Worm (Caenorhabditis elegans) whole organism, L1 larva: Measurements from ENCODE around the gene gldi-11.
A peak's percentile ranks its signal among the peaks of the same experiment; 100 is the strongest.

ENCODE experiments used
- C04F5.9 ChIP-seq: sonication (generic microtip); optimal IDR thresholded peaks from 2 replicates; lab custom pipeline; 2016; ENCODE audit warnings: missing genetic modification characterization, missing compliant biosample characterization
- C34B4.2 ChIP-seq: sonication (generic microtip); optimal IDR thresholded peaks from 2 replicates; lab custom pipeline; 2017; ENCODE audit warnings: mild to moderate bottlenecking, missing genetic modification characterization, missing compliant biosample characterization
- alr-1 ChIP-seq: fragments of 200-800 bp; sonication (Bioruptor generic); optimal IDR thresholded peaks from 2 replicates; lab custom pipeline; 2018; ENCODE audit warnings: borderline replicate concordance, mild to moderate bottlenecking, missing genetic modification characterization, missing compliant biosample characterization
- aly-2 ChIP-seq: fragments of 150-350 bp; optimal IDR thresholded peaks from 2 replicates; lab custom pipeline; 2014; ENCODE audit warnings: missing biosample characterization, missing genetic modification characterization
- ama-1 ChIP-seq: fragments of 150-350 bp; optimal IDR thresholded peaks from 2 replicates; lab custom pipeline; 2014
- ceh-63 ChIP-seq: fragments of 200-800 bp; sonication (Bioruptor generic); optimal IDR thresholded peaks from 2 replicates; lab custom pipeline; 2018; ENCODE audit warnings: mild to moderate bottlenecking, missing genetic modification characterization, missing compliant biosample characterization
- ceh-8 ChIP-seq: fragments of 200-800 bp; sonication (Bioruptor generic); optimal IDR thresholded peaks from 2 replicates; lab custom pipeline; 2018; ENCODE audit warnings: mild to moderate bottlenecking, missing genetic modification characterization, moderate library complexity, missing compliant biosample characterization
- ceh-88 ChIP-seq: fragments of 200-800 bp; sonication (Bioruptor generic); IDR thresholded peaks from 2 replicates; pipeline ENCODE4 v1.3.6; 2022; ENCODE audit warnings: missing genetic modification characterization, missing compliant biosample characterization
- ceh-90 ChIP-seq: sonication (generic microtip); optimal IDR thresholded peaks from 2 replicates; lab custom pipeline; 2016; ENCODE audit warnings: missing genetic modification characterization, missing compliant biosample characterization
- dpl-1 ChIP-seq, 3 experiments: fragments of 150-350 bp in 2 of 3; sonication (generic microtip) in 1 of 3; optimal IDR thresholded peaks; 2 replicates each; lab custom pipeline; 2014 to 2017; ENCODE audit warnings: missing biosample characterization in 3 of 3, missing genetic modification characterization in 3 of 3, missing genetic modification reagents in 3 of 3
- efl-1 ChIP-seq, 4 experiments: fragments of 150-350 bp; optimal IDR thresholded peaks in 3 of 4; peaks in 1 of 4; 1 replicate in 1 of 4; 2 replicates in 3 of 4; lab custom pipeline; 2014; ENCODE audit warnings: missing biosample characterization in 2 of 4, missing genetic modification characterization in 2 of 4, missing genetic modification reagents in 2 of 4
- efl-3 ChIP-seq: fragments of 200-800 bp; sonication (Bioruptor generic); optimal IDR thresholded peaks from 2 replicates; lab custom pipeline; 2018; ENCODE audit warnings: mild to moderate bottlenecking, missing genetic modification characterization, missing compliant biosample characterization
- egl-13 ChIP-seq: sonication (generic microtip); optimal IDR thresholded peaks from 2 replicates; lab custom pipeline; 2016; ENCODE audit warnings: missing genotype, missing genetic modification reagents, missing genetic modification characterization, missing compliant biosample characterization
- egl-27 ChIP-seq, 2 experiments: fragments of 150-350 bp in 1 of 2; sonication (generic microtip); optimal IDR thresholded peaks; 3 replicates each; lab custom pipeline; 2017 to 2018; ENCODE audit warnings: missing biosample characterization in 2 of 2, missing genetic modification characterization in 2 of 2, missing genetic modification reagents in 2 of 2
- elt-2 ChIP-seq: sonication (generic microtip); optimal IDR thresholded peaks from 2 replicates; lab custom pipeline; 2016; ENCODE audit warnings: missing genetic modification characterization, mild to moderate bottlenecking, inconsistent platforms, missing compliant biosample characterization, missing genetic modification reagents
- elt-3 ChIP-seq, 6 experiments: fragments of 150-350 bp in 1 of 6; sonication (generic microtip); optimal IDR thresholded peaks; 2 replicates each; lab custom pipeline; 2017 to 2018; ENCODE audit warnings: missing biosample characterization in 6 of 6, missing genetic modification characterization in 6 of 6, inconsistent platforms in 1 of 6
- fkh-4 ChIP-seq: sonication (generic microtip); optimal IDR thresholded peaks from 2 replicates; lab custom pipeline; 2016; ENCODE audit warnings: missing compliant biosample characterization, missing genetic modification characterization, borderline replicate concordance
- hlh-4 ChIP-seq: sonication (generic microtip); optimal IDR thresholded peaks from 2 replicates; lab custom pipeline; 2016; ENCODE audit warnings: mild to moderate bottlenecking, missing genetic modification characterization, missing compliant biosample characterization
- hpl-2 ChIP-seq: fragments of 150-350 bp; optimal IDR thresholded peaks from 2 replicates; lab custom pipeline; 2014; ENCODE audit warnings: missing biosample characterization, missing genetic modification reagents, missing genetic modification characterization
- irx-1 ChIP-seq: sonication (generic microtip); optimal IDR thresholded peaks from 2 replicates; lab custom pipeline; 2016; ENCODE audit warnings: missing genetic modification characterization, missing compliant biosample characterization
- isw-1 ChIP-seq: fragments of 200-800 bp; sonication (Bioruptor generic); IDR thresholded peaks from 2 replicates; pipeline ENCODE4 v1.3.6; 2022; ENCODE audit warnings: missing genetic modification characterization, missing compliant biosample characterization
- jun-1 ChIP-seq: fragments of 150-350 bp; optimal IDR thresholded peaks from 2 replicates; lab custom pipeline; 2014; ENCODE audit warnings: missing biosample characterization, missing genetic modification reagents, missing genetic modification characterization
- lin-15B ChIP-seq: fragments of 150-350 bp; sonication (generic microtip); optimal IDR thresholded peaks from 3 replicates; lab custom pipeline; 2014; ENCODE audit warnings: missing biosample characterization, missing genetic modification characterization
- lin-35 ChIP-seq, 2 experiments: fragments of 150-350 bp; optimal IDR thresholded peaks; 2 replicates each; lab custom pipeline; 2014; ENCODE audit warnings: missing biosample characterization in 2 of 2, missing genetic modification characterization in 2 of 2, missing genetic modification reagents in 2 of 2
- lsy-2 ChIP-seq, 2 experiments: fragments of 150-350 bp; optimal IDR thresholded peaks; 2 replicates each; lab custom pipeline; 2014; ENCODE audit warnings: missing biosample characterization in 2 of 2, missing genetic modification characterization in 2 of 2
- mab-9 ChIP-seq: fragments of 200-800 bp; sonication (Bioruptor generic); IDR thresholded peaks from 2 replicates; pipeline ENCODE4 v1.3.6; 2022; ENCODE audit warnings: missing genetic modification reagents, missing genetic modification characterization, missing compliant biosample characterization
- nhr-11 ChIP-seq: fragments of 150-350 bp; optimal IDR thresholded peaks from 2 replicates; lab custom pipeline; 2014; ENCODE audit warnings: missing biosample characterization, missing genetic modification characterization
- nhr-12 ChIP-seq: sonication (generic microtip); optimal IDR thresholded peaks from 2 replicates; lab custom pipeline; 2017; ENCODE audit warnings: missing biosample characterization, missing genetic modification characterization
- nhr-20 ChIP-seq: sonication (generic microtip); optimal IDR thresholded peaks from 2 replicates; lab custom pipeline; 2016; ENCODE audit warnings: mild to moderate bottlenecking, missing genetic modification characterization, missing compliant biosample characterization
- nhr-28 ChIP-seq: fragments of 150-350 bp; optimal IDR thresholded peaks from 2 replicates; lab custom pipeline; 2014; ENCODE audit warnings: missing biosample characterization, missing genetic modification characterization
- nhr-71 ChIP-seq: sonication (generic microtip); optimal IDR thresholded peaks from 2 replicates; lab custom pipeline; 2016; ENCODE audit warnings: mild to moderate bottlenecking, missing genetic modification characterization, moderate library complexity, missing compliant biosample characterization
- nhr-85 ChIP-seq: sonication (generic microtip); peaks from one replicate; lab custom pipeline; 2016; ENCODE audit warnings: missing genetic modification characterization, inconsistent platforms, missing compliant biosample characterization
- nhr-90 ChIP-seq: sonication (generic microtip); optimal IDR thresholded peaks from 2 replicates; lab custom pipeline; 2016; ENCODE audit warnings: mild to moderate bottlenecking, missing genetic modification characterization, missing compliant biosample characterization; ENCODE audit not compliant: poor library complexity
- pax-3 ChIP-seq: fragments of 200-800 bp; sonication (Bioruptor generic); optimal IDR thresholded peaks from 2 replicates; lab custom pipeline; 2018; ENCODE audit warnings: mild to moderate bottlenecking, missing genetic modification characterization, moderate library complexity, missing compliant biosample characterization
- rnt-1 ChIP-seq: sonication (generic microtip); optimal IDR thresholded peaks from 2 replicates; lab custom pipeline; 2016; ENCODE audit warnings: mild to moderate bottlenecking, missing genetic modification characterization, moderate library complexity, missing compliant biosample characterization
- snpc-4 ChIP-seq: fragments of 150-350 bp; optimal IDR thresholded peaks from 2 replicates; lab custom pipeline; 2014; ENCODE audit warnings: missing biosample characterization, missing genetic modification characterization
- snu-23 ChIP-seq: sonication (generic microtip); optimal IDR thresholded peaks from 2 replicates; lab custom pipeline; 2016; ENCODE audit warnings: missing genetic modification characterization, missing compliant biosample characterization
- sptf-1 ChIP-seq: fragments of 150-350 bp; optimal IDR thresholded peaks from 2 replicates; lab custom pipeline; 2014; ENCODE audit warnings: missing biosample characterization, missing genetic modification characterization
- tbx-2 ChIP-seq: sonication (generic microtip); optimal IDR thresholded peaks from 2 replicates; lab custom pipeline; 2016; ENCODE audit warnings: missing genetic modification characterization, missing compliant biosample characterization
- tlp-1 ChIP-seq: fragments of 150-350 bp; optimal IDR thresholded peaks from 2 replicates; lab custom pipeline; 2014; ENCODE audit warnings: missing biosample characterization, missing genetic modification characterization
- unc-130 ChIP-seq: fragments of 150-350 bp; optimal IDR thresholded peaks from 2 replicates; lab custom pipeline; 2017; ENCODE audit warnings: missing biosample characterization, missing genetic modification characterization, inconsistent platforms
- unc-62 ChIP-seq: fragments of 150-350 bp; optimal IDR thresholded peaks from 2 replicates; lab custom pipeline; 2014; ENCODE audit warnings: missing biosample characterization, missing genetic modification reagents, missing genetic modification characterization
- unc-86 ChIP-seq: sonication (generic microtip); optimal IDR thresholded peaks from 2 replicates; lab custom pipeline; 2016; ENCODE audit warnings: missing genetic modification characterization, missing compliant biosample characterization
- unc-98 ChIP-seq: fragments of 200-800 bp; sonication (Bioruptor generic); IDR thresholded peaks from 2 replicates; pipeline ENCODE4 v1.3.6; 2022; ENCODE audit warnings: missing genetic modification characterization, missing compliant biosample characterization
- xbp-1 ChIP-seq: sonication (generic microtip); optimal IDR thresholded peaks from 2 replicates; lab custom pipeline; 2016; ENCODE audit warnings: missing genetic modification characterization, missing compliant biosample characterization
- zip-4 ChIP-seq: fragments of 200-800 bp; sonication (Bioruptor generic); optimal IDR thresholded peaks from 2 replicates; lab custom pipeline; 2018; ENCODE audit warnings: mild to moderate bottlenecking, missing genetic modification characterization, moderate library complexity, missing compliant biosample characterization
- ztf-11 ChIP-seq, 2 experiments: sonication (generic microtip); optimal IDR thresholded peaks; 2 replicates each; lab custom pipeline; 2016 to 2017; ENCODE audit warnings: missing genetic modification characterization in 2 of 2, missing biosample characterization in 1 of 2, missing compliant biosample characterization in 1 of 2

gldi-11 gene

DNA sequence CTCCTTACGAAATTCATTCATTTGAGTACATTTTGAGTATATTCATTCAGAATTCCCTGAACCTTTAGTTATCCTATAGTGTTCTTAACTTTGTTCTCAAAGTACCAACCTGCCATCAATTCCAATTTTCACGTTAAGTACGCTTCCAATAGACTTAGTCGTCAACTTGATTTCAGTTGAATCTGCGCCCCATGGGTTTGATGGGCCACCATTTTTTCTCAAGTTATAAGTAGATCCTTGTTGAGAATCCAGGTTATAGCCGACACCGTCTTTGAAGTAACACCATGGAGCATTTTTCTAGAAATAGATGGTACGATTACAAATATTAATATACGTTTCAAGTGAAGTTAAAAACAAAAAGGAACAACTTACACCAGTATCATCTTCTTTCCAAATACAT, 20.9 kb downstream of the gldi-11 start:
- no peak for TF ChIP-seq nhr-28 (tag; lab: Kevin White, UChicago)
- TF ChIP-seq zip-4 (GFP tag; lab: Kevin White, UChicago) = no peak
- TF ChIP-seq ama-1 (lab: Kevin White, UChicago) = no peak
- no peak for TF ChIP-seq hlh-4 (tag; lab: Kevin White, UChicago)
- no peak for TF ChIP-seq isw-1 (GFP tag; lab: Robert Waterston, UW)
- no peak for TF ChIP-seq dpl-1 (GFP tag; optimal IDR thresholded peaks at IDR 0.05; lab: Kevin White, UChicago)
- TF ChIP-seq ceh-63 = no peak
- TF ChIP-seq unc-62 = no peak
- no peak for TF ChIP-seq snpc-4 (tag; lab: Kevin White, UChicago)
- no peak for TF ChIP-seq pax-3 (tag; lab: Kevin White, UChicago)
- TF ChIP-seq tbx-2 (tag; lab: Kevin White, UChicago) = no peak
- TF ChIP-seq nhr-11 (tag; lab: Kevin White, UChicago) = no peak
- no peak for TF ChIP-seq tlp-1 (tag; lab: Kevin White, UChicago)
- TF ChIP-seq ceh-90 (tag; lab: Kevin White, UChicago) = no peak
- no peak for TF ChIP-seq nhr-85 (tag; lab: Kevin White, UChicago)
- TF ChIP-seq egl-27 (tag; optimal IDR thresholded peaks at IDR 0.05; lab: Kevin White, UChicago) = no peak

DNA sequence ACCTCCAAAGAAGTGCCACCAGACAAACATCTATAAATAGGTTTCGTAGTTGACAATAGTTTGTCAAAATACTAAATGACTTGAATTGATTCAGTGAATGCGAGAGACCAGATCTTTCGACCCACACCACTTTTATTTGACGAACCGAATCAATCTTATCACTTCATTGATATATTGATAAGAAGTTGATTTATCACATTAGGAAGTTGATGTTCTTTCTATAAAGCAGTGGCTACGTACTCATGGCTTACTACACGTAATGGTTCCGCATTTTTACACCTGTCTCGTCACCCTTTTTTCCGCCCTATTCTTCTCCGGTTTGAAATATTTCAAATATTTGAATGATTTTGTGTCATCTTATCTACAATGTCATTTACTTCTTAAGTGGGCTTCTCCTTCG, 25.0 kb downstream of the gldi-11 start:
- no peak for TF ChIP-seq unc-62
- no peak for TF ChIP-seq ceh-88
- no peak for TF ChIP-seq snpc-4 (tag; lab: Kevin White, UChicago)
- no peak for TF ChIP-seq nhr-12 (tag; lab: Kevin White, UChicago)
- no peak for TF ChIP-seq lin-35 (GFP tag; optimal IDR thresholded peaks at IDR 0.05; lab: Kevin White, UChicago)
- TF ChIP-seq C34B4.2 (tag; lab: Kevin White, UChicago) = no peak
- no peak for TF ChIP-seq nhr-90 (tag; lab: Kevin White, UChicago)
- no peak for TF ChIP-seq efl-3 (GFP tag; lab: Kevin White, UChicago)
- no peak for TF ChIP-seq efl-1 (optimal IDR thresholded peaks at IDR 0.05; lab: Kevin White, UChicago)
- TF ChIP-seq efl-1 (GFP tag; optimal IDR thresholded peaks at IDR 0.05 in 1 of 2; lab: Kevin White, UChicago) = no peak
- no peak for TF ChIP-seq alr-1
- no peak for TF ChIP-seq xbp-1 (tag; lab: Kevin White, UChicago)
- TF ChIP-seq elt-2 (tag; lab: Kevin White, UChicago) = peak; percentile 50
- TF ChIP-seq nhr-71 = no peak
- TF ChIP-seq sptf-1 (tag; lab: Kevin White, UChicago) = no peak
- no peak for TF ChIP-seq unc-98
- TF ChIP-seq elt-3 (tag; optimal IDR thresholded peaks at IDR 0.05; lab: Kevin White, UChicago) = peak in 1 of 6 experiments; percentile 11

DNA sequence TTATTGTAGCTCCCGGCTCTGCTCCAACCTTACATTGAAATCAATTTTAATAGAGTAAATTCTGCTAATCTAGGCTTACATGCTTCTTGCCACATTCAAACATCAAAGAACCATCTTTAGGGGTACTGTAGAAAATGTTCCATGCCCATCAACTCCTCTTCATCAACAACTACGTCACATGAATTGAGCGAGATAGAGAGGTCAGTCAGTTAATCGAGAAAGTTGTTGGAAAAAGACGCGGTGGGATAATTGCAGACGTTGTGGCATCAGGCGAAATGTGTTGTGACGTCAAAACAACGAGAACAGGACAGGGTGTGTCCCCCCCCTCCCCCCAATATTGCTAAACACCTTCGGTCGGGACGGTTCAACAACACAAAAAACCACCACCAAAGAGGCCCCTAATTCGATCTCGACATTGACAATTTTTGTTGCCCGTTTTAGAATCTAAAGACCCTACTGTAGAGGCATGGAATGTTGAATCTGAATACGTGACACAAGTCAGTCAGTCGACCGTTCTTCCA, 27.0 kb downstream of the gldi-11 start:
- TF ChIP-seq fkh-4 (no peak), ceh-90 (tag; lab: Kevin White, UChicago) (no peak), unc-86 (tag; lab: Kevin White, UChicago) (no peak), unc-130 (tag; lab: Kevin White, UChicago) (peak; percentile 11), lsy-2 (tag; optimal IDR thresholded peaks at IDR 0.05; lab: Kevin White, UChicago) (no peak), efl-1 (optimal IDR thresholded peaks at IDR 0.05; lab: Kevin White, UChicago) (no peak), efl-1 (GFP tag; optimal IDR thresholded peaks at IDR 0.05 in 1 of 2; lab: Kevin White, UChicago) (peak in 1 of 2 experiments; percentile 81), aly-2 (tag; lab: Kevin White, UChicago) (no peak), isw-1 (GFP tag; lab: Robert Waterston, UW) (no peak), nhr-71 (no peak), hpl-2 (GFP tag; lab: Kevin White, UChicago) (no peak), ceh-88 (no peak), jun-1 (tag; lab: Kevin White, UChicago) (no peak), nhr-85 (tag; lab: Kevin White, UChicago) (peak; percentile 93), C04F5.9 (tag; lab: Kevin White, UChicago) (no peak), mab-9 (GFP tag; lab: Robert Waterston, UW) (no peak), C34B4.2 (tag; lab: Kevin White, UChicago) (no peak), alr-1 (no peak), ztf-11 (tag; optimal IDR thresholded peaks at IDR 0.05; lab: Kevin White, UChicago) (no peak), ceh-8 (GFP tag; lab: Kevin White, UChicago) (no peak), rnt-1 (tag; lab: Kevin White, UChicago) (no peak), nhr-90 (tag; lab: Kevin White, UChicago) (no peak), ceh-63 (no peak), unc-62 (no peak), egl-13 (tag; lab: Kevin White, UChicago) (no peak), nhr-20 (peak; percentile 22), irx-1 (tag; lab: Kevin White, UChicago) (no peak), nhr-12 (tag; lab: Kevin White, UChicago) (no peak), lin-15B (tag; lab: Kevin White, UChicago) (no peak), snu-23 (no peak), elt-2 (tag; lab: Kevin White, UChicago) (no peak)
